Worm (Caenorhabditis elegans) whole organism, L4/young adult: ENCODE data around the gene srh-303.
"Not testable (repeated sequence)": the region's sequence is repeated elsewhere in the genome, so short reads cannot be mapped to it uniquely, and the experiment has no call there.

Source experiments
- W03F9.2 ChIP-seq: fragments of 150-350 bp; optimal IDR thresholded peaks from 2 replicates; lab custom pipeline; 2014; ENCODE audit warnings: missing biosample characterization, missing genetic modification characterization
- dao-5 ChIP-seq: sonication (generic microtip); optimal IDR thresholded peaks from 2 replicates; lab custom pipeline; 2016; ENCODE audit warnings: missing genotype, missing genetic modification characterization, moderate library complexity, missing compliant biosample characterization
- him-1 ChIP-seq: sonication (generic microtip); optimal IDR thresholded peaks from 2 replicates; lab custom pipeline; 2016; ENCODE audit warnings: missing genotype, missing genetic modification reagents, missing genetic modification characterization, missing compliant biosample characterization

Gene srh-303

DNA sequence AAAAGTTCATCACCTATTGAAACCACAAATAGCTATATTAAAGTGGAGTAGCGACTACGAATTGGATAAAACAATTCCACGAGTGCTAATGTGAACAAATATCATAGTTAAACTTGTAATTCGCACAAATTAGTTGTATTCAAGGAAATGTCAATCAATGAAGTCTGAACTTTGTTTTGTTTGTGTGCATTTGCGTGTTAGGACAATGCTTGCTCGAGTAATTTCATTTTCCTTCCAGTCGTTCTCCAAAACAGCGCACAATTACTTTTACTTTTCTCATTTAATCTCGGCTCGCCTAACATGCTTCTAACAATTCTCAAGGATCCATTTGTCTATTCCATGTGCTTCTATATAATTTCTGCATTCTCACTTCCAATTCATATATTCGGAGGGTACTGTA is 6.8 kb upstream of the srh-303 start, which contains the start of gene srh-301:
Gene srh-301, plus strand, starts transcription at position 301 of the 400 bp plus-strand sequence.
- TF ChIP-seq W03F9.2 (tag; lab: Kevin White, UChicago) (no peak), dao-5 (tag; lab: Kevin White, UChicago) (no peak), him-1 (no peak)

DNA sequence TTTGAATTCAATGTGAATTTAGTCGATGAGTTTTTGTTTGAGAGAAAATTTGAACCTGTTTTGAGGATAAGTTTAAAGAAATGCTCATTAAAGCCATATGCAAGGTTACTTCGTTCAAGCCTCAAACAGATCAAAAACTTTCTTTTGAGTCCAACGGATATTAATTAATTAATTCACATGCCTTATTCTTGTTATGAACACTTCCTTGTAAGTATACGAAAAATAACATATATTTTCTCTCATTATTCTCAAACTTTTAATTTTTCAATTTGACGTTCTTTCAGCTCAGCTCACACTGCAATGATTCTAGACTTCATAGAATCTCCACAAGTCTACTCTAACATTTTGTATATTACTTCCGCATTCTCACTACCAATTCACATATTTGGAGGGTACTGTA is 3.1 kb upstream of the srh-303 start, which contains the start of gene srh-304:
Gene srh-304, plus strand, starts transcription at position 301 of the 400 bp plus-strand sequence.
- no peak for TF ChIP-seq him-1
- no peak for TF ChIP-seq W03F9.2 (tag; lab: Kevin White, UChicago)
- TF ChIP-seq dao-5 (tag; lab: Kevin White, UChicago) = no peak

DNA sequence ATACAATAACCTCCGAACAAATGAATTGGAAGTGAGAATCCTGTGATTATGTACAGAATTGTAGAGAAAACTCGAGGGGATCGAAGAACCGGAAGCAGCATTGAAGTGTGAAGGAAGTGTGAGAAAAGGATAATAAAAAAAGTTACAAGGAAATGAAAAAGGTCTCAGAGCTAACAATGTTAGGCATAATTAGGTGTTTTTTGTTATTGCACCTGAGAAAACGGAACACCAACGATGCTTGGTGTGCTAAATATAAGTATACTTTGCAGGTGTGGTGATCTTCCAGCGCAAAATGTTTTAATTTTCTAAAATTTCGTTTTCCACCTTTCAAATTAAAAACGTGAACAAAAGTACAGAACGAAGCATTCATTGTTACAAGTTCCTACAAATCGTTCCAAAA is 12.7 kb downstream of the srh-303 start, which contains the start of gene srh-286:
Gene srh-286, minus strand, starts transcription at position 101 of the 400 bp plus-strand sequence.
- TF ChIP-seq dao-5 (tag; lab: Kevin White, UChicago) (no peak), him-1 (no peak), W03F9.2 (tag; lab: Kevin White, UChicago) (no peak)

DNA sequence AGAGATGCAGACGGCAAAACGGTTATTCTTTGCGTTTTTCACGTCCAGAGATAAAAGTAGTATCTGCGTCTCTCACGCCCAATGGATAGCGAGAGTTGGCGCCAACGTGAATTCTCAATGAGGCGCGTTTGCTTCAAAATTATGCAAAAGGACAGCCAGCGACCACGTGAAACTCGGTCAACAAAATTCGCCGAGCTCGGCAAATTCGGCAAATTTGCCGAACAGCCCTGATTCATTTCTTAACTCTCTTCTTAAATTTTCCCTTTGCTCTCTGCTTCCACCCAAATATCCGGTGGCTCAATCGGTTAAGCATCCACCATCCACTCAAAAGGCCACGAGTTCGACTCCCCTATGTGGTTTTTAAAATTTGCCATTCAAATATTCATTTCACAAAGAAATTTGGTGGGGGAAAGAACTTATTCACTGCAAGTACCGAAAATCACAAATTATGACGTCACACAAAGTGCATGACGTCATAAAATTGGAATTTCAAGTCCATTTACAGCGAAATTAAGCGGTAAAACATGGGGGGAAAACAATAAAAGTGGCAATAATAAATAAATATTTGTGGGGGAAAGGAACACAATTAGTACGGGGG is 14.0 kb downstream of the srh-303 start:
- TF ChIP-seq dao-5 (tag; lab: Kevin White, UChicago) = no peak
- TF ChIP-seq him-1 = no peak
- no peak for TF ChIP-seq W03F9.2 (tag; lab: Kevin White, UChicago)

DNA sequence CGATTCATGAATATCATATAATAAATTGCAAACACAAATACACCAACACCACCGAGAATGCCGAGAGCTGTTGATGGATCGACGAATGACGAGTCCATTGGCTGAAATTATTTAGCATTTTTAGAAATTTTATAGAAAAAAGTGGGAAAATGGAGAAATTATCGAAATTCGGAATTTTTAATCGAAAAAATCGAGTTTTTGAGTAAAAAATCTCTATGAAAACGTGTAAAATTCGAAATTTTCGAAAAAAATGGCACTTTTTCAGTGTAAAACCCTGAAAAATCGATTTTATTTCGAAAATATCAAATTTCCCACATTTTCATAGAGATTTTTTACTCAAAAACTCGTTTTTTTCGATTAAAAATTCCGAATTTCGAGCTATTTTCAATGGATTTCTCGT is 24.4 kb downstream of the srh-303 start, which contains the start of gene tcc-1:
Gene tcc-1, minus strand, starts transcription at position 101 of the 400 bp plus-strand sequence.
- no peak for TF ChIP-seq W03F9.2 (tag; lab: Kevin White, UChicago)
- no peak for TF ChIP-seq him-1
- TF ChIP-seq dao-5 (tag; lab: Kevin White, UChicago) = no peak

DNA sequence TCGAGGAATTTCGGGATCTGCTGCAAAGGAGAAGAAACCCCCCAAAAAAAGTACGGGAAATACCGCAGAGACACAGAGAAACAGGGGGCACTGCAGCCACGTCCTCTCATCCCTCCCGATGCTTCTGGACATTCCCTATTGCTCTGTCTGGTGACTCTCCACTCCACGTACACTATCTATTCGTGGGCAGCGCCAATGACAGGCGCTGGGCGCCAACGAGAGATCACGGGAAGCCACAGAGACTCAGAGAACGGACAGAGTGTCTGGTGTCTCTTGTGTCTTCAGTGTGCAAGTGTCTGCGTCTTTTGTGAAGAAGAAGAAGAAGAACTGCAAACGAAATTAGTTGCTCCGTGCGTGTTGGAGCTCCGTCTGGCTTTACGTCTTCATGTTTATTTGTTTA is 26.5 kb downstream of the srh-303 start:
- TF ChIP-seq him-1 (peak; percentile 71), W03F9.2 (tag; lab: Kevin White, UChicago) (no peak)

DNA sequence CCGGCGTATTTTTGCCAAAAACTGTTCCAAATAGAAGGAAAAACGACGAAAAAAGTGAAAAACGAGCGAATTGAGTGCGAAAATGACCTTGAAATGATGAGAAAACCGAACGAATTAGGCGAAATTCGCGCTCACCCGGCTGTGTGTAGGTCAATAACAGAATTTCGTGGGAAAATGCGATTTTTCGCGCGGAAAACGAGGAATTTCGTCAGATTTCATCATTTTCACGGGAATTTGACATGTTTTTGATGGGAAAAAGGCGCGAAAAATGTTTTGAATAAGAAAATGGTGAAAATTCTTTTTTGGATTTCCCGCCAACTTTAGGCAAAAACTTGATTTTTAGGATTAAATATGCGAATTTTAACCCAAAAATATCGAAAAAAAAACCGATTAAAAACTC is 27.6 kb downstream of the srh-303 start:
- no peak for TF ChIP-seq him-1
- no peak for TF ChIP-seq dao-5 (tag; lab: Kevin White, UChicago)
- no peak for TF ChIP-seq W03F9.2 (tag; lab: Kevin White, UChicago)

DNA sequence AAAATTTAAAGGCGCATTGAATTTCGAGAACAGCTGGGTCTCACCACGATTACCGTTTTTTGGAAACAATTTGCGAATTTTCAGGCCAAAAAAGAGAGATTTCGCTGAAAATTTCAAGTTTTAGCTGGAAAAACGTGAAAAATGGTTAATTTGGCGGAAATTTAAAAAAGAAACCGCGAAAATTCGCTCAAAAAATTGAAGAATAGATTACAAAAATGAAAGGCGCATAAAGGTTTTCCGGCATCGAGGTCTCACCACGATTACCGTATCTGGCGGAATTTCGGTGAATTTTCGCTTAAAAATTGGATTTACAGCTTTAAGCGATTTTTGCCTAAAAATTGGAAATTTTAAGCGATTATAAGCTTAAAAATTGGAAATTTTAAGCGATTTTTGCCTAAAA is 28.1 kb downstream of the srh-303 start:
- TF ChIP-seq dao-5 (tag; lab: Kevin White, UChicago) = no peak
- no peak for TF ChIP-seq him-1
- no peak for TF ChIP-seq W03F9.2 (tag; lab: Kevin White, UChicago)

DNA sequence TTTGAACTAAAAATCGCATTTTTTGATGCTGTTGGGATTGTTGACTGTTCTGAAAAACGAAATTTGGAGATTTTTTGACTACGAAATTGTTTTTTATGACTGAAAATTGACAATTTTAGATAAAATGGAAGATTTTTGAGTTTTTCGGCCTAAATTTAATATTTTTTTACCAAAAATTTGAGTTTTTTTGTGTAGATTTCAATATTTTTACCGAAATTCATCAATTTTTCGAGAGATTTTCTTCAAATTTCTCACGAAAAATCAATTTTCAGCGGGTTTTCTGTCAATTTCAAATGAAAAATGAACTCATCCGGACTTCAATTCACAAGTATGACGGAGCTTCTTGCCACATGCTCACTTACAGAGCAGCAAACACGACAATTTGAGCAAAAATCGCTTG is 33.9 kb downstream of the srh-303 start, which contains the start of gene Y59A8A.8:
Gene Y59A8A.8, plus strand, starts transcription at position 301 of the 400 bp plus-strand sequence.
- TF ChIP-seq him-1; dao-5 (tag; lab: Kevin White, UChicago); W03F9.2 (tag; lab: Kevin White, UChicago): not testable (repeated sequence)

DNA sequence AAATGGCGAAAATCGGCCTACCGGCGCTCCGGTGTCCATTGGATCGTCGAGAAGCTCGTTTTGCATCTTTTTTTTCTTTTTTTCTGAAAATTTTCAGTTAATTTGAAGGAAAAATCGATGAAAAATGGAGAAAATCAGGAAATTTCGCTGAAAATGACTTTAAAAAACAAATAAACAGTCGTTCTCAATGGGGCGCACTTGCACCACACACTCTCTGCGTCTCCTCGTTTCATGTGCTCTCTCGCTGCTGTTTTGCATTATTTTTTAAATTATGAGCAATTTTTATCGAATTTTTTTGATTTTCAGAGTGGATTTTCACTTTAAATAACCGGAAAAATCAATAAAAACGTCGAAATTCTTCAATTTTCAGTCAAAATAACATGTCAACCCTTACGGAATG is 39.1 kb downstream of the srh-303 start, which contains the start of gene csn-1:
Gene csn-1, minus strand, starts transcription at position 83 of the 400 bp plus-strand sequence.
- TF ChIP-seq dao-5 (tag; lab: Kevin White, UChicago) (no peak), him-1 (no peak), W03F9.2 (tag; lab: Kevin White, UChicago) (no peak)

DNA sequence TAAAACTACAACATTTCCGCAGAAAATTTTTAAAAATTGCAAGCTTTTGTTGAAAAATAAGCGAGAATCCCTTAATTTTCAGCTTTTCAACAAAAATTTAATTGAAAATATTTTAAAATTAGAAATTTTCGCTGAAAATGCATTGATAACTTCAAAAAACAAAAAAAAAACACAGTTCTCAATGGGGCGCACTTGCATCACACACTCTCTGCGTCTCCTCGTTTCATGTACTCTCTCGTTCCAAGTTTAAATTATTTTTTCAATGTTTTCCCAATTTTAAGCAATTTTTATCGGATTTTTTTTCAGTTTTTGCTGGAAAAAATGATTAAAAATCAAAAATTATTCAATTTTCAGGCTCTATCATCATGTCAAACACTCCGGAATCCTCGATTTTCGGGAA is 39.6 kb downstream of the srh-303 start, which contains the start of gene phf-14:
Gene phf-14, plus strand, starts transcription at position 345 of the 400 bp plus-strand sequence.
- no peak for TF ChIP-seq him-1
- peak; percentile 76 for TF ChIP-seq W03F9.2 (tag; lab: Kevin White, UChicago)
- no peak for TF ChIP-seq dao-5 (tag; lab: Kevin White, UChicago)
